Fruit fly (Drosophila melanogaster): Measurements from ENCODE around the gene CG11722.

Gene CG11722

DNA sequence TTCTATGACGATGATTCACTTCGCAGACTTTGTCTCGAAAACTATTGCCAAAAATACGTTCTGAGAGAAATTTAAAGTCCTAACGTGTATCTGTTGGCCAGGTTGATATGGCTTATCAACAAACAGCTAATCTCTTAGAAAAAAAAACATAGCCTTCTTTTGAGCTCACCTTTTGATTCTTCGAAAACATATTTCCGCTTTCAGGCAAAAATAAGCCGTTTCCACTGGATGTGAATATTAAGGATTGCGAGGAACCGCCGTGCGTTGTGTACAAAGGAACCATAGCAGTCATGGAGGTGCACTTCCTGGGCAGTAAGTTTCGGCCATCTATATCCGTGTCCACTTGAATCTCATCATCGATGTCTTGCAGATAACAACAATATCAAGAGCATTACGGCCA lies 8.2 kb upstream of the CG11722 start:
- no peak for TF ChIP-seq Pif1B (GFP tag; optimal IDR thresholded peaks at IDR 0.05)
- no peak for TF ChIP-seq CG8301 (tag; optimal IDR thresholded peaks at IDR 0.05)
- no peak for TF ChIP-seq CG13204 (GFP tag; optimal IDR thresholded peaks at IDR 0.05)
- no peak for TF ChIP-seq CG10348 (GFP tag; IDR thresholded peaks at IDR 0.05)
- no peak for TF ChIP-seq Ets98B (GFP tag; IDR thresholded peaks at IDR 0.05)
- no peak for TF ChIP-seq CG8159 (tag; optimal IDR thresholded peaks at IDR 0.05)
- no peak for TF ChIP-seq fd96Ca (GFP tag; IDR thresholded peaks at IDR 0.05)
- no peak for TF ChIP-seq CG9948 (tag; optimal IDR thresholded peaks at IDR 0.05)
- no peak for TF ChIP-seq EcR (GFP tag; optimal IDR thresholded peaks at IDR 0.05)
- no peak for TF ChIP-seq CG14655 (GFP tag; optimal IDR thresholded peaks at IDR 0.05)
- no peak for TF ChIP-seq gl (tag; optimal IDR thresholded peaks at IDR 0.05)
- TF ChIP-seq D1 (tag; optimal IDR thresholded peaks at IDR 0.05) = no peak
- no peak for TF ChIP-seq Pif1A (GFP tag; optimal IDR thresholded peaks at IDR 0.05)

- no peak for TF ChIP-seq Pif1B (GFP tag; optimal IDR thresholded peaks at IDR 0.05)
- TF ChIP-seq D1 (tag; optimal IDR thresholded peaks at IDR 0.05) = no peak
- TF ChIP-seq CG9948 (tag; optimal IDR thresholded peaks at IDR 0.05) = no peak
- no peak for TF ChIP-seq fd96Ca (GFP tag; IDR thresholded peaks at IDR 0.05)
- no peak for TF ChIP-seq CG32121 (GFP tag; IDR thresholded peaks at IDR 0.05)
- no peak for TF ChIP-seq CG12605 (GFP tag; IDR thresholded peaks at IDR 0.05)
- TF ChIP-seq CG10348 (GFP tag; IDR thresholded peaks at IDR 0.05) = no peak
- TF ChIP-seq CG17806 (tag; optimal IDR thresholded peaks at IDR 0.05) = no peak
- no peak for TF ChIP-seq Ets98B (GFP tag; IDR thresholded peaks at IDR 0.05)
- no peak for TF ChIP-seq CG14655 (GFP tag; optimal IDR thresholded peaks at IDR 0.05)
Observed at dm6 chr3R:10052695-10053382, 7.5 kb upstream of the CG11722 start, which contains the start of the genes Fancl and Npc2e. Gene Fancl (minus strand): TSS chr3R:10052869. Gene Npc2e (plus strand): TSS chr3R:10053332.

DNA sequence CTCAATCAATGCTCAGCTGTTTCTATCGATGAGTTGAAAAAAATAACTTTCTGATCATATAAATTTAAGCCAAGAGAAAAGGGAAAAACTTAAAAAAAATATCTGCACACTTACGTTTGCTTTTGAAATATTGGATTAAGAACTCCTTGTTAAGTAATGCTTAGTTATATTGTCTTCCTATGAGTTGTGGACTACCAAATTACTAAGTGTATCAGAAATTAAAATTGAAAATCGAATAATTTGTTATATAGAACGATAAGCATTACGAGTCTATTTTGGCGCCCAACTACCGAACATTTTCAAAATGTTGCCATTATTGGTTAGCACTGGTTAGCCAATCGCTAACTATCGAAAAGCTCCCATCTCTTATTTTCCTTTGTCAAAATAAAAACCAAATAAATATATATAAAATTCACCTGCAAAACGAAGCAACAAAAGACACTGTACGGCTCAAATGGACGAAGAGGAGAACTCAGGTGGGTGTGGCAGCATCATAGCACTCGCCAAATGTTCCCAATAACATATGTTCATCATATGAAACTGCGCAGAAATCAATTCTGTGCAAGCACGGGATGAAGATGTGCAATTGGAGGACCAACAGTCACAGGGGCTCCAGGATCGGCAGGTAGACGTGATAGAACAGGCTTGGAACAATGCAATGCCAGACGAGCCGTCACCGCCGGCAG lies 3.6 kb upstream of the CG11722 start, which contains the start of gene ohgt:
Gene ohgt (plus strand): TSS at position 358 of the 686 bp plus-strand sequence.
- TF ChIP-seq CG9948 (tag; optimal IDR thresholded peaks at IDR 0.05) = peak; percentile 27
- peak; percentile 22 for TF ChIP-seq CG34367 (tag; optimal IDR thresholded peaks at IDR 0.05)
- no peak for TF ChIP-seq CG4496 (GFP tag; IDR thresholded peaks at IDR 0.05)

dm6 chr3R:10048775-10048841 lies 3.3 kb upstream of the CG11722 start, which contains the start of gene CG12811:
Gene CG12811 (minus strand): TSS chr3R:10048797.
- TF ChIP-seq CG14655 (GFP tag; optimal IDR thresholded peaks at IDR 0.05) = no peak
- no peak for TF ChIP-seq Snoo (tag; optimal IDR thresholded peaks at IDR 0.05)
- no peak for TF ChIP-seq fd96Ca (GFP tag; IDR thresholded peaks at IDR 0.05)
- no peak for TF ChIP-seq CG8301 (tag; optimal IDR thresholded peaks at IDR 0.05)
- TF ChIP-seq EcR (GFP tag; optimal IDR thresholded peaks at IDR 0.05) = no peak
- TF ChIP-seq CG34367 (tag; optimal IDR thresholded peaks at IDR 0.05) = no peak
- no peak for TF ChIP-seq Ets98B (GFP tag; IDR thresholded peaks at IDR 0.05)
- no peak for TF ChIP-seq Pif1B (GFP tag; optimal IDR thresholded peaks at IDR 0.05)
- no peak for TF ChIP-seq CG10348 (GFP tag; IDR thresholded peaks at IDR 0.05)
- no peak for TF ChIP-seq CG13204 (GFP tag; optimal IDR thresholded peaks at IDR 0.05)
- TF ChIP-seq CG17806 (tag; optimal IDR thresholded peaks at IDR 0.05) = no peak

DNA sequence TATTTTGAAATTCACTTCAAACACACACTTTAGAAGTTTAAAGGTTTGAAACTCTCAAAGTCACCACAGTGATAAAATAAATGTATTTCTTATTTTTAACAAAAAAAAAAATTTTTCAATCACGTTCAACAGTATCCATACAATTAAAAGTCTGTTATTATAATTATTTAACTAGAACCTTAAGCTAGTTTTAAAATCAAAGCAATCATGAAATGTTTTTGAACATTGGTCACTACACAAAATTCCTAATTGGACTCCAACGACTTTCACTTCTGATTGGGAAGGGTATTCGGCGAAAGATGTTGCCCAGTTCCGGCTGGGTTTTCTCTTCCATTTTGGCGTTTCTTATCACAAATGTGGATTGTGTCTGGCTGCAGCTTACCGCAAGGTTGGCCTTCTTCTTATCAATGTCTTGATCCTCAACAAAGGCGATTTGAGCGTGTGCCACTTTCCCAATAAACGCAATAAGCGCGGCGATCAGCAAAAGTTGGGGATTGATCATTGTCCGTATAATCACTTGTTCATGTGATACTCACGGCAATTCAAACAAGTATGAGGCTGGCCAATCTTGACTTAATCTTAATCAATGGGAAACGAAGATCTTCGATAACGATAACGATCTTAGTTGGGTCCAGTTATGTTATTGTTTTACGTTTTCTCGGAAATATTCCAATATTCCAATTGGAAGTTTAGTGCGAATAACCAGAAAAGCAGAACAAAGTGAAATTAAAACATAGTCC lies 2.9 kb upstream of the CG11722 start:
- TF ChIP-seq Pif1A (GFP tag; optimal IDR thresholded peaks at IDR 0.05) (no peak), EcR (GFP tag; optimal IDR thresholded peaks at IDR 0.05) (no peak), Snoo (tag; optimal IDR thresholded peaks at IDR 0.05) (peak; percentile 62), Pif1B (GFP tag; optimal IDR thresholded peaks at IDR 0.05) (no peak), gl (tag; optimal IDR thresholded peaks at IDR 0.05) (no peak), CG13204 (GFP tag; optimal IDR thresholded peaks at IDR 0.05) (no peak), D1 (tag; optimal IDR thresholded peaks at IDR 0.05) (no peak), CG12605 (GFP tag; IDR thresholded peaks at IDR 0.05) (no peak), CG15710 (tag; optimal IDR thresholded peaks at IDR 0.05) (peak; percentile 61), Ets98B (GFP tag; IDR thresholded peaks at IDR 0.05) (no peak), CG32121 (GFP tag; IDR thresholded peaks at IDR 0.05) (no peak), fd96Ca (GFP tag; IDR thresholded peaks at IDR 0.05) (no peak), CG4496 (GFP tag; IDR thresholded peaks at IDR 0.05) (no peak), CG17806 (tag; optimal IDR thresholded peaks at IDR 0.05) (peak; percentile 54), CG14655 (GFP tag; optimal IDR thresholded peaks at IDR 0.05) (no peak), CG10348 (GFP tag; IDR thresholded peaks at IDR 0.05) (no peak), CG8159 (tag; optimal IDR thresholded peaks at IDR 0.05) (peak; percentile 64), CG9948 (tag; optimal IDR thresholded peaks at IDR 0.05) (peak; percentile 44), CG34367 (tag; optimal IDR thresholded peaks at IDR 0.05) (peak; percentile 29), rn (GFP tag; IDR thresholded peaks at IDR 0.05) (no peak), CG8301 (tag; optimal IDR thresholded peaks at IDR 0.05) (peak; percentile 58)

DNA sequence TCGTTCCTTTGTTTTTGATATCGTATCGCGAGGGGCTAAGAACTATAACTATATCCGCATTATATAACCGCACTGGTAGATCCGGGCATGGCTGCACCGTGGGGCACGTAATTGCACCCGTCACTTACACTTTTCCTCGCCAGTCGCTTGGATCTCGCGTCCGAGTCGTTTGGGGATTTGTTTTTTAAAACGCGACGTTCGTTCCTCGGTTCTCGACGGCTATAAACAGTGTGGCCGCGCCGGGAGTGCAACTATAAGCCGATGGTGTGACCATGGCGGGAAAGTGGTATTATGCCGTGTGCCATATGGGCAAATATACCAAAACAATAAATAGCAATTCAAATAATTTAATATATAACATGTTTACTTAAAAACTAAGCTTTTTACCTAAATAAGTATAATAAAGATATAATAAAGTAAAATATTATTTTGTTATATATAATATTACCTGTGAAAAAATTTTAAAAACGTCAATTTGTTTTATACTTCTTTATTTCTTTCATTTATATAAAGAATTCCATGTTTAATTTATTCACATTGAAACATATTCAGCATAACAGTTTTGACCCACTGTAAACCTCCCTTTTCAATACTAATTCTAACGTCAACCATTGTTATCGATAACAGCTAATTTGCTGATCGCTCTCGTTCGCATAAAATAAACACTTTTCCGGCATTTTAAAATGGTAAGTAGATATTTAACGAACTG lies 2.5 kb downstream of the CG11722 start, which contains the start of the genes Mical and CG3909:
Gene Mical (minus strand): TSS at position 232 of the 709 bp plus-strand sequence.
Gene CG3909 (plus strand): TSS at position 607 of the 709 bp plus-strand sequence.
- no peak for TF ChIP-seq CG13204 (GFP tag; optimal IDR thresholded peaks at IDR 0.05)
- peak; percentile 83 for TF ChIP-seq CG8159 (tag; optimal IDR thresholded peaks at IDR 0.05)
- peak; percentile 76 for TF ChIP-seq CG17806 (tag; optimal IDR thresholded peaks at IDR 0.05)
- TF ChIP-seq CG15710 (tag; optimal IDR thresholded peaks at IDR 0.05) = peak; percentile 77
- peak; percentile 68 for TF ChIP-seq Snoo (tag; optimal IDR thresholded peaks at IDR 0.05)
- TF ChIP-seq rn (GFP tag; IDR thresholded peaks at IDR 0.05) = peak; percentile 76
- no peak for TF ChIP-seq gl (tag; optimal IDR thresholded peaks at IDR 0.05)
- TF ChIP-seq CG32121 (GFP tag; IDR thresholded peaks at IDR 0.05) = peak; percentile 84
- TF ChIP-seq CG9948 (tag; optimal IDR thresholded peaks at IDR 0.05) = peak; percentile 78
- TF ChIP-seq Pif1B (GFP tag; optimal IDR thresholded peaks at IDR 0.05) = peak; percentile 55
- peak; percentile 4 for TF ChIP-seq EcR (GFP tag; optimal IDR thresholded peaks at IDR 0.05)
- peak; percentile 83 for TF ChIP-seq Ets98B (GFP tag; IDR thresholded peaks at IDR 0.05)
- TF ChIP-seq CG12605 (GFP tag; IDR thresholded peaks at IDR 0.05) = peak; percentile 86
- TF ChIP-seq CG14655 (GFP tag; optimal IDR thresholded peaks at IDR 0.05) = no peak
- no peak for TF ChIP-seq CG10348 (GFP tag; IDR thresholded peaks at IDR 0.05)
- TF ChIP-seq D1 (tag; optimal IDR thresholded peaks at IDR 0.05) = peak; percentile 77
- no peak for TF ChIP-seq Pif1A (GFP tag; optimal IDR thresholded peaks at IDR 0.05)
- peak; percentile 89 for TF ChIP-seq CG4496 (GFP tag; IDR thresholded peaks at IDR 0.05)
- no peak for TF ChIP-seq fd96Ca (GFP tag; IDR thresholded peaks at IDR 0.05)
- peak; percentile 61 for TF ChIP-seq CG8301 (tag; optimal IDR thresholded peaks at IDR 0.05)
- TF ChIP-seq CG34367 (tag; optimal IDR thresholded peaks at IDR 0.05) = peak; percentile 67
